Worm (Caenorhabditis elegans): ENCODE results near the gene F40A3.4.
A peak's percentile ranks its signal among the peaks of the same experiment; 100 is the strongest.

F40A3.4 gene

ce11 chrV:7893812-7894381 lies 18.3 kb downstream of the F40A3.4 start, which contains the start of gene F40A3.6 (continued):
- TF ChIP-seq ama-1 (optimal IDR thresholded peaks at IDR 0.05) (no peak), pqm-1 (tag; optimal IDR thresholded peaks at IDR 0.05) (no peak), mep-1 (tag; optimal IDR thresholded peaks at IDR 0.05) (peak; percentile 20), nhr-47 (tag; optimal IDR thresholded peaks at IDR 0.05) (peak; percentile 29), xbp-1 (tag; optimal IDR thresholded peaks at IDR 0.05) (no peak), nhr-237 (tag; optimal IDR thresholded peaks at IDR 0.05) (no peak), lin-39 (tag; optimal IDR thresholded peaks at IDR 0.05) (peak; percentile 41), vab-15 (tag; optimal IDR thresholded peaks at IDR 0.05) (no peak), unc-98 (GFP tag; IDR thresholded peaks at IDR 0.05) (no peak), lin-13 (GFP tag; optimal IDR thresholded peaks at IDR 0.05) (no peak), C04F5.9 (tag; optimal IDR thresholded peaks at IDR 0.05) (no peak), hlh-4 (tag; optimal IDR thresholded peaks at IDR 0.05) (no peak), C16A3.4 (tag; optimal IDR thresholded peaks at IDR 0.05) (no peak), fkh-10 (GFP tag; optimal IDR thresholded peaks at IDR 0.05) (no peak), nhr-85 (tag) (no peak), irx-1 (tag; optimal IDR thresholded peaks at IDR 0.05) (no peak), unc-130 (tag; optimal IDR thresholded peaks at IDR 0.05) (no peak), lin-15B (tag; optimal IDR thresholded peaks at IDR 0.05) (no peak), lsy-2 (tag; optimal IDR thresholded peaks at IDR 0.05) (peak; percentile 39 to 41), C34B4.2 (tag; optimal IDR thresholded peaks at IDR 0.05) (no peak), sptf-1 (tag; optimal IDR thresholded peaks at IDR 0.05) (no peak), ceh-8 (GFP tag; optimal IDR thresholded peaks at IDR 0.05) (no peak), F16B12.6 (tag; optimal IDR thresholded peaks at IDR 0.05) (no peak), tlp-1 (tag; optimal IDR thresholded peaks at IDR 0.05) (no peak), lin-14 (GFP tag; optimal IDR thresholded peaks at IDR 0.05) (peak; percentile 86), swsn-7 (tag; optimal IDR thresholded peaks at IDR 0.05) (peak; percentile 37), pag-3 (tag; optimal IDR thresholded peaks at IDR 0.05; ENCODE audit: borderline replicate concordance, insufficient read depth) (peak; percentile 100), unc-62 (GFP tag; optimal IDR thresholded peaks at IDR 0.05) (no peak), ceh-90 (tag; optimal IDR thresholded peaks at IDR 0.05) (no peak), isw-1 (GFP tag; IDR thresholded peaks at IDR 0.05) (no peak), alr-1 (tag; optimal IDR thresholded peaks at IDR 0.05; ENCODE audit: borderline replicate concordance) (no peak), egl-27 (tag; optimal IDR thresholded peaks at IDR 0.05) (no peak), ceh-82 (tag; optimal IDR thresholded peaks at IDR 0.05) (no peak), unc-86 (tag; optimal IDR thresholded peaks at IDR 0.05) (no peak), mdl-1 (tag; optimal IDR thresholded peaks at IDR 0.05) (no peak), nhr-76 (tag; optimal IDR thresholded peaks at IDR 0.05) (no peak), elt-2 (tag; optimal IDR thresholded peaks at IDR 0.05) (no peak), jun-1 (tag; optimal IDR thresholded peaks at IDR 0.05) (no peak), aly-2 (tag; optimal IDR thresholded peaks at IDR 0.05) (no peak), fkh-4 (tag; optimal IDR thresholded peaks at IDR 0.05; ENCODE audit: borderline replicate concordance) (peak; percentile 6), snu-23 (GFP tag; optimal IDR thresholded peaks at IDR 0.05) (peak; percentile 62), sup-37 (GFP tag; optimal IDR thresholded peaks at IDR 0.05) (no peak), ets-5 (GFP tag; IDR thresholded peaks at IDR 0.05) (no peak), elt-3 (tag; optimal IDR thresholded peaks at IDR 0.05) (no peak), pax-3 (tag; optimal IDR thresholded peaks at IDR 0.05) (no peak), ztf-11 (tag; optimal IDR thresholded peaks at IDR 0.05) (no peak), nhr-28 (tag; optimal IDR thresholded peaks at IDR 0.05) (no peak), dpl-1 (GFP tag; optimal IDR thresholded peaks at IDR 0.05) (no peak), nhr-20 (tag; optimal IDR thresholded peaks at IDR 0.05) (peak; percentile 10)
